Worm (Caenorhabditis elegans): ENCODE data around the gene B0393.4.

- TF ChIP-seq F49E8.2 (tag; optimal IDR thresholded peaks at IDR 0.05; ENCODE audit: insufficient read depth): no peak
- no peak for TF ChIP-seq unc-130 (GFP tag; optimal IDR thresholded peaks at IDR 0.05)
- TF ChIP-seq madf-6 (GFP tag; IDR thresholded peaks at IDR 0.05): no peak
- no peak for TF ChIP-seq nhr-27 (tag; optimal IDR thresholded peaks at IDR 0.05)
- no peak for TF ChIP-seq snpc-4 (GFP tag; optimal IDR thresholded peaks at IDR 0.05)
- no peak for TF ChIP-seq snpc-4 (tag; optimal IDR thresholded peaks at IDR 0.05)
- TF ChIP-seq lir-1 (GFP tag; conservative IDR thresholded peaks at IDR 0.05): no peak
Measured at ce11 chrIII:4715088-4715487, 48.3 kb downstream of the B0393.4 start, which contains the start of gene him-18.

All from whole organism, young adult.